Worm (Caenorhabditis elegans): ENCODE data around the gene F53C11.9.

F53C11.9 gene

DNA sequence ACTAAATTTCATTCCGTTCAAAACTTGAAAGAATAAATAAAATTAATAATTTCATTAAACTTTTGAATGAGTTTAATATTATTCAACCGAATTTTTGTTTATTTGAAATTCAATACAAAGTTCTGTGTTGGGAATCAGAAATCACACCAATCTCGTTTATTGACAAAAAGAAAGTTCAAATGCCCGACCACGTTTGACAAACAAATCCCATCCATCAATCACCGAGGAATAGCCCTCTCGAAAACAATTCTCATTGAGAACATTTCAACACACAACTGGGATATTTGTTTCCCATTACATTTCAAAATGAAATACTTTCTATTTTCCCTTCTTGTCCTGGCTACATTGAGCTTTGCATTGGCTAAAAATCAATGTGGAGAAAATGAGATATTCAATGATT, at the start of gene F53C11.9:
F53C11.9 (plus strand) TSS at position 159 of the 400 bp plus-strand sequence.
- TF ChIP-seq unc-62 (GFP tag; optimal IDR thresholded peaks at IDR 0.05): no peak

DNA sequence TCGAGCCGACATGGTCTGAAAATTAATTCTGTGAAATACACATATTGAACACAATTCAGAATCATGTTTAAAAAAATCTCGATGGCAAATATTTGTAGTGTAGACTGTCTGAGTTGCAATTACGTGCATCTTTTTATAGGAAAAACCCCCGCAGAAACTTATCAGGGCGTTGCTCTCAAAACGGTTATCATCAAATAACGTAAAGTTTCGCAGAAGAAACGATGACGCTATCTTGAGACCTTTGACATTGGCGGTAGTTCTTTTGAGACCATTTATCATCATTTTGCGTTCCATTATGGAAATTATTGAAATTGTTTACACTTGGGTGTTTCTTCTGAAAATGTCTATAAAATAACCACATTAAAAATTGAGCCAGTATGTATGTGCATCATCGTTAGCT, 47.1 kb upstream of the F53C11.9 start, which contains the start of gene dct-17:
dct-17 (minus strand) TSS at position 23 of the 400 bp plus-strand sequence.
- no peak for TF ChIP-seq unc-62 (GFP tag; optimal IDR thresholded peaks at IDR 0.05)

- TF ChIP-seq unc-62 (GFP tag; optimal IDR thresholded peaks at IDR 0.05): no peak
Observed at ce11 chrV:13736147-13736546, 41.7 kb upstream of the F53C11.9 start, which contains the start of gene F35E12.6. Gene F35E12.6 (minus strand): TSS chrV:13736247.

DNA sequence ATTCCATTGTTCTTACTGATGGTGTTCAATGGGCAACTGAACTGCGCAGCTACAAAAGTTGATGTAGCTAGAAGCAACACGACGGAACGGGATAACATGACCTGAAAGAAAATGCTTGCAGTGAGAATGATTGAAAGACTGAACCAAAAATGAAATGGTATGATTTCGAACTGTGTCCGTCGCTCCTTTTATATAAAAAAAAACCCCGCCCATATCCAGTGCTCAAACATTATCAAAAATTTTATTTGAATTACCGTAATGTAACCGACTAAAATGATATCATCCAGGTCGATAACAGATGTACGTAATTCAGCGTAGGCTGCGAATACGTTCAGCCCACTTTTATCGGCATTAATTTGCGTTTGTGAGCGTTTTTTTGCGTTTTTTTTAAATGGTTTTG, 39.4 kb upstream of the F53C11.9 start, which contains the start of gene irg-5:
irg-5 (minus strand) TSS at position 101 of the 400 bp plus-strand sequence.
- TF ChIP-seq unc-62 (GFP tag; optimal IDR thresholded peaks at IDR 0.05): no peak

DNA sequence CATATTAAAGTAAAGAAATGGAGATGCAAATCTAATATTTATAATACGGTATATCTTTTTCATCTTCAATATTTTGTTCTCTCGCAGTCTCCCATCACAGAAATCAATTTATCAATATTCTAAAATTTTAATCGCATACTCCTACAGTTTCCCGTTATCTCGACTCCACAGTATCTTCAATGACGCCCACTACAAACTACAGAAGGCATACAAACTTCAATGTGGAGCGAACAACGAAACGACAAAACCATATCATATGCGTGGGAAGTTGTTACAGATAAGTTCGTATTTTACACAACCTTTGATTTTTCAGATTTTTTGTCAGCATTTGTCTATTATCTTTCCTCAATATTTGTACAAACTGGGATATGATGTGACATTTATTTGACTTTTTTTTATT, 37.9 kb upstream of the F53C11.9 start:
- no peak for TF ChIP-seq unc-62 (GFP tag; optimal IDR thresholded peaks at IDR 0.05)

DNA sequence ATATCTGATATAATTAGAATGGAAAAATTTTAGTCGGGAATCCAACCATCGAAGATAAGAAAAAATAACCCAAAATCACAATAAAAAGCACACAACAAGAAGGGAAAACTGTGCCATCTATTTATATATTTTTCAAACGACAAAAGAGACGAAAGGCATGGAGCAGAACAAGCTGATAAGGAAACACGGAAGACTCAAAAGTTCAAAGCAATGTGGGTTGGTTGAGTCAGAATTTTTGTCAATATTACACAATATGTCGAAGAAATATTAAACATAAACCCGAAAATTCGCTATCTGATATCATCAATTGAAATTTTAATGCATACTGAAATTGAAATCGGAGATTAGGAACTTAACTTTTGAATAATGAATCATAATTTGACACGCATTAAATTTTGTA, 32.9 kb upstream of the F53C11.9 start, which contains the start of gene F35E12.9:
F35E12.9 (minus strand) TSS at position 227 of the 400 bp plus-strand sequence.
- no peak for TF ChIP-seq unc-62 (GFP tag; optimal IDR thresholded peaks at IDR 0.05)

- TF ChIP-seq unc-62 (GFP tag; optimal IDR thresholded peaks at IDR 0.05): no peak
Observed at ce11 chrV:13748658-13749057, 29.2 kb upstream of the F53C11.9 start, which contains the start of gene F35E12.10. Gene F35E12.10 (minus strand): TSS chrV:13748758.

DNA sequence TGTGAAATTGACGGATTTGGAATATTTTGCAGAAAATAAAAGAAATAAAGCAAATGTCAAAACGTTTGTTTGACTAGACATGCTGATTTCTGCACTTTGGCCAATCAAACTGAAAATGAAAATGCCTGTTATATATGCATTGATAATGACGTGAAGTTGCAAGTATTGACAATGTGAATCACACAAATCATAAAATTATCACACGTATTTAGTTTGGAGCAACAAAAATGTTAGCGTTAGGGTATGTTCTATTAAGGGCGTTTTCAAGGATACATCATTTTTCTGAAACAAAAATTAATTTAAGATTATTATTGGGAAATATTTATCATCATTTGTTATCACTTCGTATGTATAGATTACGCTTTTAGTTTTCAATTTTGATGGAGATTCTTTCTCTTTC, 26.0 kb upstream of the F53C11.9 start, which contains the start of gene cld-9:
cld-9 (minus strand) TSS at position 81 of the 400 bp plus-strand sequence.
- no peak for TF ChIP-seq unc-62 (GFP tag; optimal IDR thresholded peaks at IDR 0.05)

DNA sequence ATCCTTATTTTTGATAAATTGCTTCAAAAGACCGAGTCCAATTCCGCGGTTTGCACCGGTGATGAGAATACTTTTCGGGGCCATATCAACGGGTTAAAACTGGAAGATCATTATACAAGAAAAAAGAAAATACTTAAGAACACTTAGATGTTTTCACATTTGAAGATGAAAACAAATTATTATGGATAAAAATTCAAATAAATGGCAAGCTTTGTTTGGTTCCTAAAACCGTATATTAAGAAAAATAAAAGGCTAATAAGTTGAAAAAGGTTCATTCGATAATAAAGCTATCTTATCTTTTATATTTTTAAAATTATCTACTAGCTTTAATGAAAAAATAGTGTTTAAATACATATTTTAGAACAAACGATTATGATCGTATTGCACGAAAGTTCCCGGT, 24.3 kb upstream of the F53C11.9 start, which contains the start of gene F20G2.1:
F20G2.1 (minus strand) TSS at position 101 of the 400 bp plus-strand sequence.
- TF ChIP-seq unc-62 (GFP tag; optimal IDR thresholded peaks at IDR 0.05): no peak

ce11 chrV:13756359-13757091, 21.3 kb upstream of the F53C11.9 start, which contains the start of gene F20G2.2:
Gene F20G2.2 (minus strand): TSS chrV:13756409.
- no peak for TF ChIP-seq unc-62 (GFP tag; optimal IDR thresholded peaks at IDR 0.05)

- no peak for TF ChIP-seq unc-62 (GFP tag; optimal IDR thresholded peaks at IDR 0.05)
Observed at ce11 chrV:13757349-13757748, 20.5 kb upstream of the F53C11.9 start.

DNA sequence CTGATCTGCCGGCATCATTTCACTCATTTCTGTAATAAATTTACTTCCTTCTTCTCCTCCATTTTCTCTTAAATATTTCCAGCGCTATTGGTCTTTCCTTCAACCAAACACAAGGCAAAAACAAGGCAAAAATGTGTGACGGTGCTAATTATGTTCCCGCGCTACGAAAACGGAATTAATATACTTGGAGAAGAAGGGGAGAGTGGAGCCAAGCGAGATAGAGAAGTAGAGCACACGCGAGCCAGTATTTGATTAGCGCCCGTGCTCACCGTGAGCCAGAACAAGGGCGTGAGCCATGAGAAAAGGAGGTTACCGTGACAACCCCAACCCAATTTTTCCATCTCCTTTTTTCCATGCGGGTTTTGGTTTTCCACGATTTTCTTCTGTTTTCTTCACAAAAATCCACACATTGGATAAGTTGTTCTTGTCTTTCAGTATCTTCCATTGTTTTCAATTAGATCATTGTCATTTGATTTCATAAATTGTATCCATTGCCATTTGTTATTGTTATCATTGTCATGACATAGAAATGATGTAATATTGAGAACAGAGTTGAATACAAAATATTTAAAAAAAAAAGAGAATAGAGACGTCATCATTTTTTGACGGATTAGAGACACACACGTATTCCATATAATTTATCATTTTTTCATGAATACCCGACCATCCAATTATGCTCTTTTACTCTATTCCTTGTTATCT, 15.2 kb upstream of the F53C11.9 start, which contains the start of gene F20G2.6:
F20G2.6 (plus strand) TSS at position 652 of the 702 bp plus-strand sequence.
- no peak for TF ChIP-seq unc-62 (GFP tag; optimal IDR thresholded peaks at IDR 0.05)

DNA sequence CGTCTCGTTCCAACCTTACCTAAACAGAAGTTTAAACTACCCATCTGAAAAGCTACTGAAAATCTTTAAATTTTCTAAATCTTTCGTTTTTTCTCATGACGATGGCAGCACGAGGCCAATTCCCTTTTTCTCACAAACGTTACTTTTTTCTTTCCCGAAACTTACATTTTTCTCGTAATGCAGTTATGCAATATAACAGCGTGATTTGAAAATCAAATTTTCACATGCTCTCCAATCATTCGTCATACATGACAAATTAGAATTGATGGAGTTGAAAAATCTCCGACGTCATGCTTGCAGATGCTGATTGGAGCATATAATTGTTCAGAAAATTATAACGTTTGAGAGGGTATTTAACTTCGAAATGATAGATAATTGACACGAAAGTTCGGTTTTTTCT, 14.1 kb upstream of the F53C11.9 start:
- TF ChIP-seq unc-62 (GFP tag; optimal IDR thresholded peaks at IDR 0.05): no peak

DNA sequence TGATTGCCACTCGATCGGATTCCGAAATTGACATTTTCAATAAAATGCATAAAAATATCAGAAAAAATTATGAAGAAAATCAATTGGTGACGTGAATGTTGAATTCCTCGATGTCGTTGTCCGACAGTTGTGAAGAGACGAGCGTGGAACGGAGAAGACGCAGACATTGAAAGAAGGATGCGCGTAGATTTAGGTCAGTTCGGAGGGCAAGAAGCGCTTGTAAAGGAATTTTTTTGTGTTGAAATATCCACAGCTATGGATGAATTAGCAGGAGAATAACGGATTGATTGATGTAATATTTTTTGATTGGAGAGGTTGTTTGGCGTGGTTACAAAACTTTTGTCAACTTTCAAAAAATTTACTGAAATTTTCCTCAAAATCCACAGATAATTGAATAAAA, 9.4 kb upstream of the F53C11.9 start, which contains the start of gene F20G2.3:
F20G2.3 (minus strand) TSS at position 101 of the 400 bp plus-strand sequence.
- no peak for TF ChIP-seq unc-62 (GFP tag; optimal IDR thresholded peaks at IDR 0.05)

- no peak for TF ChIP-seq unc-62 (GFP tag; optimal IDR thresholded peaks at IDR 0.05)
Observed at ce11 chrV:13768941-13769436, 8.8 kb upstream of the F53C11.9 start, which contains the start of gene nas-24. Gene nas-24 (plus strand): TSS chrV:13769386.

DNA sequence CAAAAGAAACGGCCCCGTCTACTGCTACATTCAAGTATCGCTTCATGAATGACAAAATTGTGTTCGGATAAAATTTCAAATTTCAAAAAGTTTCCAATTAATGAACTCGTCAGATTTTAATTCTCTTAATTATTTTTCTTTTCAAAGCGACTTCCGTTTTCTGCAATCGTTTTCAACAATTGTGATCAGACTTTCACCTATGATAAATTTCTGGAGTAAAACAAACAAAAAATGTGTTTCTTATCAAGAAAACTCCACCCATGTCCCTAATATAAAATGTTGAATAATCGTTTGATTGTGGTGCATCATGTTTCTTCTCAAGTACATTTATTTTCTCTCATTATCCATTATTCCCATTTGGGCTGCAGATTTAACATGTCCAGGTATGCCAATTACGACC, 6.6 kb upstream of the F53C11.9 start, which contains the start of gene F20G2.5:
F20G2.5 (plus strand) TSS at position 301 of the 400 bp plus-strand sequence.
- no peak for TF ChIP-seq unc-62 (GFP tag; optimal IDR thresholded peaks at IDR 0.05)
